Worm (Caenorhabditis elegans): ENCODE results near the gene F23F1.4.

DNA sequence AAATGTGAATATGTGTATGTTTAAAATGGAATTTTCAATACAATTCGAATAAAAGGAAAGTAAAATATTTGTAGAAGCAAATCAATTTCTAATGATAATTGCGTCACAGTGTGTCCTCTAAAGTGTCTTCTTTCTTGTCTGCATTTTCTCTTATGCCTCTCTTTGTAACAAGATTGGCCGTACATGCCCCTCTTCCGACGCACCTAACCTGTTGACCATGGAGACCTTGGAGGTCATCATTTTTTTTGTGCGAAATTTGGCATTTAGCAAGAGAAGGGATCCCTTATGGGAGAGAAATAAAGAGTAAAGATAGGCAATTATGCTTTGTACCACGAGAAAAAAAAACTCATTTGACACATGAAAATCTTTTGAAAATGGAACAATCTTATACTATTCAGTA lies at the start of gene F23F1.4:
- TF ChIP-seq him-1 (tag; optimal IDR thresholded peaks at IDR 0.05), result no peak
- no peak for TF ChIP-seq dao-5 (tag; optimal IDR thresholded peaks at IDR 0.05)
- TF ChIP-seq W03F9.2 (tag; optimal IDR thresholded peaks at IDR 0.05), result no peak
